Worm (Caenorhabditis elegans) whole organism, young adult: ENCODE results near the gene Y45F10B.9.
A peak's percentile ranks its signal among the peaks of the same experiment; 100 is the strongest.

Experiments used
- B0035.1 ChIP-seq: sonication (generic microtip); optimal IDR thresholded peaks from 2 replicates; lab custom pipeline; 2016; ENCODE audit warnings: missing genetic modification characterization, mild to moderate bottlenecking, missing compliant biosample characterization, missing genotype, missing genetic modification reagents
- egl-44 ChIP-seq: fragments of 200-800 bp; sonication (Bioruptor generic); IDR thresholded peaks from 2 replicates; pipeline ENCODE4 v1.3.6; 2022; ENCODE audit warnings: missing genetic modification reagents, missing genetic modification characterization, missing compliant biosample characterization
- gei-17 ChIP-seq: fragments of 200-800 bp; sonication (Bioruptor generic); optimal IDR thresholded peaks from 2 replicates; lab custom pipeline; 2018; ENCODE audit warnings: mild to moderate bottlenecking, missing genetic modification characterization, missing compliant biosample characterization
- hlh-12 ChIP-seq: sonication (generic microtip); optimal IDR thresholded peaks from 2 replicates; lab custom pipeline; 2016; ENCODE audit warnings: missing genetic modification characterization, missing compliant biosample characterization
- nhr-80 ChIP-seq: sonication (generic microtip); optimal IDR thresholded peaks from 2 replicates; lab custom pipeline; 2016; ENCODE audit warnings: missing genetic modification characterization, missing compliant biosample characterization
- rec-8 ChIP-seq, 2 experiments: sonication (generic microtip); optimal IDR thresholded peaks; 2 replicates each; lab custom pipeline; 2016; ENCODE audit warnings: mild to moderate bottlenecking in 2 of 2, missing genetic modification characterization in 2 of 2, missing genetic modification reagents in 2 of 2, missing genotype in 2 of 2, missing biosample characterization in 1 of 2, missing compliant biosample characterization in 1 of 2, moderate library complexity in 1 of 2
- snpc-1.3 ChIP-seq: sonication (generic microtip); optimal IDR thresholded peaks from 2 replicates; lab custom pipeline; 2017; ENCODE audit warnings: missing genetic modification characterization, mild to moderate bottlenecking, missing compliant biosample characterization, antibody characterized with exemption, moderate library complexity, missing genotype, missing genetic modification reagents; ENCODE audit not compliant: insufficient read depth

The Y45F10B.9 gene

ce11 chrIV:13549350-13549749 lies 48.4 kb downstream of the Y45F10B.9 start:
- TF ChIP-seq rec-8 (tag; optimal IDR thresholded peaks at IDR 0.05; lab: Kevin White, UChicago) (peak in 1 of 2 experiments; percentile 12), B0035.1 (tag; lab: Kevin White, UChicago) (no peak), hlh-12 (tag; lab: Kevin White, UChicago) (peak; percentile 61)

ce11 chrIV:13548188-13548587 lies 49.5 kb downstream of the Y45F10B.9 start, which contains the start of gene F52G2.3:
F52G2.3 (minus strand) TSS chrIV:13548230.
- TF ChIP-seq nhr-80 = peak; percentile 41
- TF ChIP-seq snpc-1.3 (tag; lab: Kevin White, UChicago) = no peak
- no peak for TF ChIP-seq egl-44
- no peak for TF ChIP-seq gei-17 (GFP tag; lab: Kevin White, UChicago)
- TF ChIP-seq, all 124 proteins: peak for 1
